Worm (Caenorhabditis elegans) whole organism, L1 larva: ENCODE results near the gene Y39A1A.18.

Experiments used
- C34B4.2 ChIP-seq: sonication (generic microtip); optimal IDR thresholded peaks from 2 replicates; lab custom pipeline; 2017; ENCODE audit warnings: mild to moderate bottlenecking, missing genetic modification characterization, missing compliant biosample characterization
- F16B12.6 ChIP-seq: fragments of 150-350 bp; optimal IDR thresholded peaks from 2 replicates; lab custom pipeline; 2014; ENCODE audit warnings: missing biosample characterization, missing genetic modification characterization
- alr-1 ChIP-seq: fragments of 200-800 bp; sonication (Bioruptor generic); optimal IDR thresholded peaks from 2 replicates; lab custom pipeline; 2018; ENCODE audit warnings: borderline replicate concordance, mild to moderate bottlenecking, missing genetic modification characterization, missing compliant biosample characterization
- blmp-1 ChIP-seq: fragments of 150-350 bp; optimal IDR thresholded peaks from 2 replicates; lab custom pipeline; 2014; ENCODE audit warnings: missing biosample characterization, missing genetic modification characterization
- ceh-8 ChIP-seq: fragments of 200-800 bp; sonication (Bioruptor generic); optimal IDR thresholded peaks from 2 replicates; lab custom pipeline; 2018; ENCODE audit warnings: mild to moderate bottlenecking, missing genetic modification characterization, moderate library complexity, missing compliant biosample characterization
- ceh-82 ChIP-seq, 3 experiments: fragments of 150-350 bp in 1 of 3; sonication (generic microtip) in 2 of 3; optimal IDR thresholded peaks; 2 replicates each; lab custom pipeline; 2014 to 2017; ENCODE audit warnings: missing biosample characterization in 3 of 3, missing genetic modification characterization in 3 of 3
- ceh-88 ChIP-seq: fragments of 200-800 bp; sonication (Bioruptor generic); IDR thresholded peaks from 2 replicates; pipeline ENCODE4 v1.3.6; 2022; ENCODE audit warnings: missing genetic modification characterization, missing compliant biosample characterization
- ceh-90 ChIP-seq: sonication (generic microtip); optimal IDR thresholded peaks from 2 replicates; lab custom pipeline; 2016; ENCODE audit warnings: missing genetic modification characterization, missing compliant biosample characterization
- ces-1 ChIP-seq: fragments of 150-350 bp; optimal IDR thresholded peaks from 2 replicates; lab custom pipeline; 2014; ENCODE audit warnings: missing biosample characterization, missing genetic modification reagents, missing genetic modification characterization
- dpl-1 ChIP-seq, 3 experiments: fragments of 150-350 bp in 2 of 3; sonication (generic microtip) in 1 of 3; optimal IDR thresholded peaks; 2 replicates each; lab custom pipeline; 2014 to 2017; ENCODE audit warnings: missing biosample characterization in 3 of 3, missing genetic modification characterization in 3 of 3, missing genetic modification reagents in 3 of 3
- dsc-1 ChIP-seq: sonication (generic microtip); optimal IDR thresholded peaks from 2 replicates; lab custom pipeline; 2016; ENCODE audit warnings: mild to moderate bottlenecking, missing genetic modification characterization, missing compliant biosample characterization
- efl-1 ChIP-seq, 4 experiments: fragments of 150-350 bp; optimal IDR thresholded peaks in 3 of 4; peaks in 1 of 4; 1 replicate in 1 of 4; 2 replicates in 3 of 4; lab custom pipeline; 2014; ENCODE audit warnings: missing biosample characterization in 2 of 4, missing genetic modification characterization in 2 of 4, missing genetic modification reagents in 2 of 4
- egl-13 ChIP-seq: sonication (generic microtip); optimal IDR thresholded peaks from 2 replicates; lab custom pipeline; 2016; ENCODE audit warnings: missing genotype, missing genetic modification reagents, missing genetic modification characterization, missing compliant biosample characterization
- elt-2 ChIP-seq: sonication (generic microtip); optimal IDR thresholded peaks from 2 replicates; lab custom pipeline; 2016; ENCODE audit warnings: missing genetic modification characterization, mild to moderate bottlenecking, inconsistent platforms, missing compliant biosample characterization, missing genetic modification reagents
- grh-1 ChIP-seq: fragments of 200-800 bp; sonication (Bioruptor generic); IDR thresholded peaks from 2 replicates; pipeline ENCODE4 v1.3.6; 2022; ENCODE audit warnings: missing genetic modification reagents, missing genetic modification characterization, missing compliant biosample characterization
- hlh-17 ChIP-seq: fragments of 200-800 bp; sonication (Bioruptor generic); optimal IDR thresholded peaks from 2 replicates; lab custom pipeline; 2018; ENCODE audit warnings: missing genetic modification characterization, mild to moderate bottlenecking, missing compliant biosample characterization, moderate library complexity, borderline replicate concordance
- irx-1 ChIP-seq: sonication (generic microtip); optimal IDR thresholded peaks from 2 replicates; lab custom pipeline; 2016; ENCODE audit warnings: missing genetic modification characterization, missing compliant biosample characterization
- isw-1 ChIP-seq: fragments of 200-800 bp; sonication (Bioruptor generic); IDR thresholded peaks from 2 replicates; pipeline ENCODE4 v1.3.6; 2022; ENCODE audit warnings: missing genetic modification characterization, missing compliant biosample characterization
- lin-14 ChIP-seq: fragments of 200-800 bp; sonication (Bioruptor generic); optimal IDR thresholded peaks from 2 replicates; lab custom pipeline; 2018; ENCODE audit warnings: mild to moderate bottlenecking, missing genetic modification characterization, moderate library complexity, missing compliant biosample characterization
- lin-35 ChIP-seq, 2 experiments: fragments of 150-350 bp; optimal IDR thresholded peaks; 2 replicates each; lab custom pipeline; 2014; ENCODE audit warnings: missing biosample characterization in 2 of 2, missing genetic modification characterization in 2 of 2, missing genetic modification reagents in 2 of 2
- lir-3 ChIP-seq: sonication (generic microtip); optimal IDR thresholded peaks from 2 replicates; lab custom pipeline; 2016; ENCODE audit warnings: mild to moderate bottlenecking, missing genetic modification characterization, moderate library complexity, missing compliant biosample characterization; ENCODE audit not compliant: poor library complexity
- lsy-2 ChIP-seq, 2 experiments: fragments of 150-350 bp; optimal IDR thresholded peaks; 2 replicates each; lab custom pipeline; 2014; ENCODE audit warnings: missing biosample characterization in 2 of 2, missing genetic modification characterization in 2 of 2
- mdl-1 ChIP-seq, 2 experiments: fragments of 150-350 bp; optimal IDR thresholded peaks; 2 replicates each; lab custom pipeline; 2014 to 2017; ENCODE audit warnings: missing biosample characterization in 2 of 2, missing genetic modification characterization in 2 of 2, inconsistent platforms in 1 of 2
- mef-2 ChIP-seq: fragments of 150-350 bp; optimal IDR thresholded peaks from 2 replicates; lab custom pipeline; 2014; ENCODE audit warnings: missing biosample characterization, missing genetic modification characterization
- mep-1 ChIP-seq: fragments of 150-350 bp; optimal IDR thresholded peaks from 2 replicates; lab custom pipeline; 2014; ENCODE audit warnings: missing biosample characterization, missing genetic modification characterization
- nhr-11 ChIP-seq: fragments of 150-350 bp; optimal IDR thresholded peaks from 2 replicates; lab custom pipeline; 2014; ENCODE audit warnings: missing biosample characterization, missing genetic modification characterization
- nhr-12 ChIP-seq: sonication (generic microtip); optimal IDR thresholded peaks from 2 replicates; lab custom pipeline; 2017; ENCODE audit warnings: missing biosample characterization, missing genetic modification characterization
- nhr-20 ChIP-seq: sonication (generic microtip); optimal IDR thresholded peaks from 2 replicates; lab custom pipeline; 2016; ENCODE audit warnings: mild to moderate bottlenecking, missing genetic modification characterization, missing compliant biosample characterization
- nhr-237 ChIP-seq: fragments of 150-350 bp; optimal IDR thresholded peaks from 2 replicates; lab custom pipeline; 2014; ENCODE audit warnings: missing biosample characterization, missing genetic modification characterization
- nhr-47 ChIP-seq: sonication (generic microtip); optimal IDR thresholded peaks from 2 replicates; lab custom pipeline; 2016; ENCODE audit warnings: mild to moderate bottlenecking, missing genetic modification characterization, moderate library complexity, missing compliant biosample characterization
- nhr-76 ChIP-seq: sonication (generic microtip); optimal IDR thresholded peaks from 2 replicates; lab custom pipeline; 2017; ENCODE audit warnings: missing biosample characterization, missing genetic modification characterization
- nhr-77 ChIP-seq: fragments of 150-350 bp; optimal IDR thresholded peaks from 2 replicates; lab custom pipeline; 2014; ENCODE audit warnings: missing biosample characterization, missing genetic modification characterization
- nhr-85 ChIP-seq: sonication (generic microtip); peaks from one replicate; lab custom pipeline; 2016; ENCODE audit warnings: missing genetic modification characterization, inconsistent platforms, missing compliant biosample characterization
- skn-1 ChIP-seq: fragments of 150-350 bp; optimal IDR thresholded peaks from 2 replicates; lab custom pipeline; 2014; ENCODE audit warnings: missing biosample characterization, missing genetic modification characterization
- snpc-4 ChIP-seq: fragments of 150-350 bp; optimal IDR thresholded peaks from 2 replicates; lab custom pipeline; 2014; ENCODE audit warnings: missing biosample characterization, missing genetic modification characterization
- sox-4 ChIP-seq: sonication (generic microtip); optimal IDR thresholded peaks from 2 replicates; lab custom pipeline; 2016; ENCODE audit warnings: missing genetic modification characterization, missing compliant biosample characterization
- tbx-2 ChIP-seq: sonication (generic microtip); optimal IDR thresholded peaks from 2 replicates; lab custom pipeline; 2016; ENCODE audit warnings: missing genetic modification characterization, missing compliant biosample characterization
- unc-130 ChIP-seq: fragments of 150-350 bp; optimal IDR thresholded peaks from 2 replicates; lab custom pipeline; 2017; ENCODE audit warnings: missing biosample characterization, missing genetic modification characterization, inconsistent platforms
- unc-86 ChIP-seq: sonication (generic microtip); optimal IDR thresholded peaks from 2 replicates; lab custom pipeline; 2016; ENCODE audit warnings: missing genetic modification characterization, missing compliant biosample characterization
- vab-15 ChIP-seq: sonication (generic microtip); optimal IDR thresholded peaks from 2 replicates; lab custom pipeline; 2017; ENCODE audit warnings: missing genotype, mild to moderate bottlenecking, missing genetic modification characterization, missing compliant biosample characterization
- zag-1 ChIP-seq: fragments of 150-350 bp; optimal IDR thresholded peaks from 2 replicates; lab custom pipeline; 2014; ENCODE audit warnings: missing biosample characterization, missing genetic modification characterization
- zip-4 ChIP-seq: fragments of 200-800 bp; sonication (Bioruptor generic); optimal IDR thresholded peaks from 2 replicates; lab custom pipeline; 2018; ENCODE audit warnings: mild to moderate bottlenecking, missing genetic modification characterization, moderate library complexity, missing compliant biosample characterization
- ztf-11 ChIP-seq, 2 experiments: sonication (generic microtip); optimal IDR thresholded peaks; 2 replicates each; lab custom pipeline; 2016 to 2017; ENCODE audit warnings: missing genetic modification characterization in 2 of 2, missing biosample characterization in 1 of 2, missing compliant biosample characterization in 1 of 2

Gene Y39A1A.18

ce11 chrIII:10651634-10652033, 42.7 kb downstream of the Y39A1A.18 start (continued):
- TF ChIP-seq lsy-2 (tag; optimal IDR thresholded peaks at IDR 0.05; lab: Kevin White, UChicago) (peak; percentile 46 to 54), nhr-85 (tag; lab: Kevin White, UChicago) (no peak), nhr-11 (tag; lab: Kevin White, UChicago) (no peak), elt-2 (tag; lab: Kevin White, UChicago) (no peak), dpl-1 (GFP tag; optimal IDR thresholded peaks at IDR 0.05; lab: Kevin White, UChicago) (peak; percentile 31 to 35 (median 31)), vab-15 (tag; lab: Kevin White, UChicago) (no peak), lir-3 (no peak), unc-86 (tag; lab: Kevin White, UChicago) (peak; percentile 66), skn-1 (tag; lab: Kevin White, UChicago) (no peak), efl-1 (optimal IDR thresholded peaks at IDR 0.05; lab: Kevin White, UChicago) (peak; percentile 66 to 81), efl-1 (GFP tag; optimal IDR thresholded peaks at IDR 0.05 in 1 of 2; lab: Kevin White, UChicago) (peak; percentile 43 to 89), nhr-47 (peak; percentile 66)

ce11 chrIII:10649219-10649618, 45.1 kb downstream of the Y39A1A.18 start, which contains the start of gene emg-1:
emg-1 (plus strand) TSS chrIII:10649519.
- TF ChIP-seq dsc-1 (tag; lab: Kevin White, UChicago), result no peak

- TF ChIP-seq nhr-47 (no peak), F16B12.6 (tag; lab: Kevin White, UChicago) (peak; percentile 34), blmp-1 (tag; lab: Kevin White, UChicago) (peak; percentile 21), egl-13 (tag; lab: Kevin White, UChicago) (no peak), lsy-2 (tag; optimal IDR thresholded peaks at IDR 0.05; lab: Kevin White, UChicago) (peak; percentile 5 to 69), ceh-88 (GFP tag; lab: Robert Waterston, UW) (no peak), tbx-2 (tag; lab: Kevin White, UChicago) (no peak), zag-1 (no peak), efl-1 (optimal IDR thresholded peaks at IDR 0.05; lab: Kevin White, UChicago) (peak; percentile 15 to 33), efl-1 (GFP tag; optimal IDR thresholded peaks at IDR 0.05 in 1 of 2; lab: Kevin White, UChicago) (peak; percentile 7 to 33), nhr-12 (tag; lab: Kevin White, UChicago) (no peak), zip-4 (GFP tag; lab: Kevin White, UChicago) (no peak), unc-86 (tag; lab: Kevin White, UChicago) (no peak), C34B4.2 (tag; lab: Kevin White, UChicago) (no peak), ztf-11 (tag; optimal IDR thresholded peaks at IDR 0.05; lab: Kevin White, UChicago) (no peak), dpl-1 (GFP tag; optimal IDR thresholded peaks at IDR 0.05; lab: Kevin White, UChicago) (peak; percentile 20 to 54 (median 38)), lin-35 (GFP tag; optimal IDR thresholded peaks at IDR 0.05; lab: Kevin White, UChicago) (peak; percentile 34 to 46), mep-1 (tag; lab: Kevin White, UChicago) (no peak), nhr-76 (tag; lab: Kevin White, UChicago) (no peak), mdl-1 (tag; optimal IDR thresholded peaks at IDR 0.05; lab: Kevin White, UChicago) (no peak), lir-3 (no peak), unc-130 (tag; lab: Kevin White, UChicago) (no peak), ces-1 (GFP tag; lab: Kevin White, UChicago) (no peak), lin-14 (GFP tag; lab: Kevin White, UChicago) (no peak), grh-1 (GFP tag; lab: Robert Waterston, UW) (no peak), nhr-77 (tag; lab: Kevin White, UChicago) (no peak), irx-1 (tag; lab: Kevin White, UChicago) (no peak), nhr-237 (tag; lab: Kevin White, UChicago) (no peak), elt-2 (tag; lab: Kevin White, UChicago) (no peak)
Observed at ce11 chrIII:10646094-10646493, 48.2 kb downstream of the Y39A1A.18 start, which contains the start of gene orc-4. orc-4 (plus strand) TSS chrIII:10646170.

- TF ChIP-seq lir-3 (no peak), ceh-90 (tag; lab: Kevin White, UChicago) (no peak), lin-35 (GFP tag; optimal IDR thresholded peaks at IDR 0.05; lab: Kevin White, UChicago) (peak; percentile 88 to 95), isw-1 (GFP tag; lab: Robert Waterston, UW) (peak; percentile 35), hlh-17 (GFP tag; lab: Kevin White, UChicago) (no peak), ceh-82 (tag; optimal IDR thresholded peaks at IDR 0.05; lab: Kevin White, UChicago) (peak in 2 of 3 experiments; percentile 1 to 21), egl-13 (tag; lab: Kevin White, UChicago) (no peak), ceh-8 (GFP tag; lab: Kevin White, UChicago) (no peak), nhr-237 (tag; lab: Kevin White, UChicago) (no peak), elt-2 (tag; lab: Kevin White, UChicago) (no peak), mdl-1 (tag; optimal IDR thresholded peaks at IDR 0.05; lab: Kevin White, UChicago) (peak in 1 of 2 experiments; percentile 67), ces-1 (GFP tag; lab: Kevin White, UChicago) (no peak), nhr-85 (tag; lab: Kevin White, UChicago) (no peak), nhr-20 (tag; lab: Kevin White, UChicago) (peak; percentile 59), sox-4 (no peak), alr-1 (tag; lab: Kevin White, UChicago) (no peak), mef-2 (tag; lab: Kevin White, UChicago) (no peak), unc-130 (tag; lab: Kevin White, UChicago) (peak; percentile 71), snpc-4 (tag; lab: Kevin White, UChicago) (peak; percentile 22), vab-15 (tag; lab: Kevin White, UChicago) (no peak)
Observed at ce11 chrIII:10642781-10643180, 51.5 kb downstream of the Y39A1A.18 start, which contains the start of the genes dhs-11 and orc-1. dhs-11 (minus strand) TSS chrIII:10642865. orc-1 (plus strand) TSS chrIII:10643129.
